Worm (Caenorhabditis elegans) whole organism, L4 larva: ENCODE measurements around the gene tatn-1.

Source experiments
- ceh-82 ChIP-seq: sonication (generic microtip); optimal IDR thresholded peaks from 2 replicates; lab custom pipeline; 2017; ENCODE audit warnings: missing biosample characterization, missing genetic modification characterization
- daf-12 ChIP-seq: fragments of 150-350 bp; optimal IDR thresholded peaks from 2 replicates; lab custom pipeline; 2014; ENCODE audit warnings: missing biosample characterization, missing genetic modification reagents, missing genetic modification characterization
- daf-19 ChIP-seq: fragments of 200-800 bp; sonication (Bioruptor generic); conservative IDR thresholded peaks from 2 replicates; pipeline ENCODE4 v1.3.6; 2022; ENCODE audit warnings: missing genetic modification characterization, missing compliant biosample characterization
- gei-8 ChIP-seq: fragments of 200-800 bp; sonication (Bioruptor generic); optimal IDR thresholded peaks from 2 replicates; lab custom pipeline; 2018; ENCODE audit warnings: mild to moderate bottlenecking, missing genetic modification characterization, missing compliant biosample characterization
- mxl-2 ChIP-seq: fragments of 200-800 bp; sonication (Bioruptor generic); conservative IDR thresholded peaks from 2 replicates; pipeline ENCODE4 v1.3.6; 2022; ENCODE audit warnings: missing genetic modification reagents, missing genetic modification characterization, missing compliant biosample characterization
- nhr-10 ChIP-seq: fragments of 150-350 bp; optimal IDR thresholded peaks from 2 replicates; lab custom pipeline; 2014; ENCODE audit warnings: missing biosample characterization, missing genetic modification characterization
- nhr-11 ChIP-seq: fragments of 150-350 bp; optimal IDR thresholded peaks from 2 replicates; lab custom pipeline; 2014; ENCODE audit warnings: missing biosample characterization, missing genetic modification characterization
- nhr-28 ChIP-seq: fragments of 150-350 bp; optimal IDR thresholded peaks from 2 replicates; lab custom pipeline; 2014; ENCODE audit warnings: missing biosample characterization, missing genetic modification characterization

ce11 chrX:14797405-14797804, 6.6 kb downstream of the tatn-1 start:
- no peak for TF ChIP-seq nhr-10 (tag; lab: Kevin White, UChicago)
- TF ChIP-seq nhr-28: no peak
- no peak for TF ChIP-seq nhr-11 (tag; lab: Kevin White, UChicago)
- no peak for TF ChIP-seq gei-8
- TF ChIP-seq ceh-82 (tag; lab: Kevin White, UChicago): no peak
- no peak for TF ChIP-seq daf-19
- TF ChIP-seq mxl-2 (GFP tag; lab: Robert Waterston, UW): no peak
- no peak for TF ChIP-seq daf-12 (tag; lab: Kevin White, UChicago)
